Fruit fly (Drosophila melanogaster) whole organism, adult: ENCODE measurements around the gene cDIP.

ENCODE experiments used
- CG11617 ChIP-seq: fragments of 200-800 bp; sonication (Bioruptor generic); optimal IDR thresholded peaks from 2 replicates; lab custom pipeline; 2017; ENCODE audit warnings: mild to moderate bottlenecking, missing biosample characterization, missing genetic modification reagents, missing genetic modification characterization
- CG12768 ChIP-seq: fragments of 200-800 bp; sonication (Bioruptor generic); optimal IDR thresholded peaks from 2 replicates; lab custom pipeline; 2017; ENCODE audit warnings: missing biosample characterization, missing genetic modification characterization, mild to moderate bottlenecking, moderate library complexity, missing genetic modification reagents
- CG14711 ChIP-seq: fragments of 200-800 bp; sonication (Bioruptor generic); optimal IDR thresholded peaks from 2 replicates; lab custom pipeline; 2018; ENCODE audit warnings: missing biosample characterization, mild to moderate bottlenecking, missing genetic modification characterization, moderate library complexity
- CG1620 ChIP-seq: fragments of 200-800 bp; sonication (Bioruptor generic); optimal IDR thresholded peaks from 2 replicates; lab custom pipeline; 2016; ENCODE audit warnings: missing biosample characterization, missing genetic modification characterization
- CG33017 ChIP-seq: fragments of 200-800 bp; sonication (Bioruptor generic); optimal IDR thresholded peaks from 2 replicates; lab custom pipeline; 2018; ENCODE audit warnings: missing biosample characterization, mild to moderate bottlenecking, missing genetic modification characterization, moderate library complexity
- CG5204 ChIP-seq: fragments of 200-800 bp; sonication (Bioruptor generic); optimal IDR thresholded peaks from 2 replicates; lab custom pipeline; 2016; ENCODE audit warnings: missing biosample characterization, missing genetic modification characterization
- CG7045 ChIP-seq: fragments of 200-800 bp; sonication (Bioruptor generic); optimal IDR thresholded peaks from 2 replicates; lab custom pipeline; 2017; ENCODE audit warnings: missing biosample characterization, mild to moderate bottlenecking, missing genetic modification characterization
- CG7101 ChIP-seq: fragments of 200-800 bp; sonication (Bioruptor generic); optimal IDR thresholded peaks from 2 replicates; lab custom pipeline; 2018; ENCODE audit warnings: missing biosample characterization, mild to moderate bottlenecking, missing genetic modification characterization, moderate library complexity
- Clk ChIP-seq: fragments of 200-800 bp; sonication (Bioruptor generic); optimal IDR thresholded peaks from 2 replicates; lab custom pipeline; 2017; ENCODE audit warnings: missing biosample characterization, missing genetic modification characterization
- Crg-1 ChIP-seq: fragments of 200-800 bp; sonication (Bioruptor generic); optimal IDR thresholded peaks from 2 replicates; lab custom pipeline; 2016; ENCODE audit warnings: missing biosample characterization, missing genetic modification characterization
- Hr96 ChIP-seq: fragments of 200-800 bp; sonication (Bioruptor generic); optimal IDR thresholded peaks from 2 replicates; lab custom pipeline; 2016; ENCODE audit warnings: missing biosample characterization, missing genetic modification characterization
- Mnt ChIP-seq: fragments of 200-800 bp; sonication (Bioruptor generic); optimal IDR thresholded peaks from 2 replicates; lab custom pipeline; 2016; ENCODE audit warnings: missing biosample characterization, mild to moderate bottlenecking, missing genetic modification characterization
- bab1 ChIP-seq: fragments of 200-800 bp; sonication (Bioruptor generic); optimal IDR thresholded peaks from 3 replicates; lab custom pipeline; 2019; ENCODE audit warnings: missing biosample characterization, mild to moderate bottlenecking, missing genetic modification characterization, moderate library complexity
- cic ChIP-seq: fragments of 200-800 bp; sonication (Bioruptor generic); optimal IDR thresholded peaks from 2 replicates; lab custom pipeline; 2017; ENCODE audit warnings: missing biosample characterization, mild to moderate bottlenecking, missing genetic modification characterization, moderate library complexity
- cnc ChIP-seq, 2 experiments: fragments of >200 bp; optimal IDR thresholded peaks; 2 replicates each; lab custom pipeline; 2017
- kay ChIP-seq: fragments of 200-800 bp; sonication (Bioruptor generic); peaks from one replicate; lab custom pipeline; 2016; ENCODE audit warnings: missing biosample characterization, missing genetic modification characterization, borderline replicate concordance
- ovo ChIP-seq: fragments of 200-800 bp; sonication (Bioruptor generic); optimal IDR thresholded peaks from 2 replicates; lab custom pipeline; 2016; ENCODE audit warnings: missing biosample characterization, missing genetic modification characterization
- pad ChIP-seq: fragments of 200-800 bp; sonication (Bioruptor generic); optimal IDR thresholded peaks from 3 replicates; lab custom pipeline; 2017; ENCODE audit warnings: missing biosample characterization, missing genetic modification characterization, mild to moderate bottlenecking, moderate library complexity, missing genetic modification reagents
- tj ChIP-seq: fragments of 200-800 bp; sonication (Bioruptor generic); optimal IDR thresholded peaks from 3 replicates; lab custom pipeline; 2017; ENCODE audit warnings: missing biosample characterization, mild to moderate bottlenecking, missing genetic modification characterization, moderate library complexity
- toe ChIP-seq: fragments of 200-800 bp; sonication (Bioruptor generic); optimal IDR thresholded peaks from 2 replicates; lab custom pipeline; 2016; ENCODE audit warnings: missing biosample characterization, missing genetic modification characterization

The cDIP gene

DNA sequence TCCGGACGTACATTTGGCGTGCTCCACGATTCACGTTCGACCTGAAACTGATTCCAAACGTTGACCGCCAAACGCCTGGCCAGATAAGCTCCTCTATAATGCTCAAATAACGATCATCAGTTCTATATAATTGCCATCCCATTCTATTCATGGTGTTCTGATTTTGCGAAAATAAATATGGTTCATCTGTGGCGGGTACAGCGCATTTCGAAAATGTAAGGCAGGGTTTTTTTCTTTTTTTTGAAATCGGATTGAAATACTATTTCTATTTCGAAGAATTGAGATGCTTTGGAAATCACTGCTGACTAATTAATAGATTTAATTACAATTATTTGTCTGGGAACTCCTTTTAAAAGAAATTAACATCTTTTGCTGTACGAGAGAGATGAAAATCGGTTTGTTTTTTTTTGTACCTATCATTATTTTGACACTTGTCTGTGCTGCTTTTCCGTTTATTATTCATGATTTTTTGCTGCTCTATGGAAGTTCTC, at the start of gene cDIP:
Gene cDIP, minus strand, starts transcription at position 51 of the 491 bp plus-strand sequence.
- peak; percentile 57 for TF ChIP-seq kay
- TF ChIP-seq CG14711 (tag; lab: Kevin White, UChicago): no peak

dm6 chr3R:21210081-21210480, 49.2 kb upstream of the cDIP start:
- TF ChIP-seq CG7045 (GFP tag; lab: Kevin White, UChicago): no peak
- no peak for TF ChIP-seq cic
- no peak for TF ChIP-seq bab1 (GFP tag; lab: Kevin White, UChicago)
- no peak for TF ChIP-seq ovo
- no peak for TF ChIP-seq CG1620 (GFP tag; lab: Kevin White, UChicago)
- no peak for TF ChIP-seq tj
- no peak for TF ChIP-seq Clk
- no peak for TF ChIP-seq CG11617 (GFP tag; lab: Kevin White, UChicago)
- no peak for TF ChIP-seq toe (GFP tag; lab: Kevin White, UChicago)
- no peak for TF ChIP-seq pad (GFP tag; lab: Kevin White, UChicago)
- no peak for TF ChIP-seq CG14711 (tag; lab: Kevin White, UChicago)
- no peak for TF ChIP-seq CG5204 (GFP tag; lab: Kevin White, UChicago)
- no peak for TF ChIP-seq Hr96 (GFP tag; lab: Kevin White, UChicago)
- TF ChIP-seq Crg-1 (GFP tag; lab: Kevin White, UChicago): no peak
- TF ChIP-seq cnc (optimal IDR thresholded peaks at IDR 0.05; lab: Kevin White, UChicago): no peak
- TF ChIP-seq CG33017: no peak

dm6 chr3R:21206802-21207238, 45.9 kb upstream of the cDIP start:
- TF ChIP-seq Clk: no peak
- peak; percentile 6 for TF ChIP-seq CG7101
- TF ChIP-seq pad (GFP tag; lab: Kevin White, UChicago): no peak
- TF ChIP-seq cic: peak; percentile 99
- TF ChIP-seq toe (GFP tag; lab: Kevin White, UChicago): no peak
- peak; percentile 40 for TF ChIP-seq CG33017
- no peak for TF ChIP-seq tj
- peak; percentile 30 for TF ChIP-seq ovo
- TF ChIP-seq CG1620 (GFP tag; lab: Kevin White, UChicago): no peak
- peak; percentile 39 for TF ChIP-seq Crg-1 (GFP tag; lab: Kevin White, UChicago)
- no peak for TF ChIP-seq CG7045 (GFP tag; lab: Kevin White, UChicago)
- TF ChIP-seq CG12768 (GFP tag; lab: Kevin White, UChicago): peak; percentile 82
- TF ChIP-seq Mnt (GFP tag; lab: Kevin White, UChicago): peak; percentile 68
- TF ChIP-seq CG14711 (tag; lab: Kevin White, UChicago): no peak
- no peak for TF ChIP-seq Hr96 (GFP tag; lab: Kevin White, UChicago)
- TF ChIP-seq CG11617 (GFP tag; lab: Kevin White, UChicago): peak; percentile 18
- peak in 1 of 2 experiments; percentile 88 for TF ChIP-seq cnc (optimal IDR thresholded peaks at IDR 0.05; lab: Kevin White, UChicago)
- TF ChIP-seq CG5204 (GFP tag; lab: Kevin White, UChicago): no peak
- peak; percentile 90 for TF ChIP-seq kay
- TF ChIP-seq bab1 (GFP tag; lab: Kevin White, UChicago): no peak

DNA sequence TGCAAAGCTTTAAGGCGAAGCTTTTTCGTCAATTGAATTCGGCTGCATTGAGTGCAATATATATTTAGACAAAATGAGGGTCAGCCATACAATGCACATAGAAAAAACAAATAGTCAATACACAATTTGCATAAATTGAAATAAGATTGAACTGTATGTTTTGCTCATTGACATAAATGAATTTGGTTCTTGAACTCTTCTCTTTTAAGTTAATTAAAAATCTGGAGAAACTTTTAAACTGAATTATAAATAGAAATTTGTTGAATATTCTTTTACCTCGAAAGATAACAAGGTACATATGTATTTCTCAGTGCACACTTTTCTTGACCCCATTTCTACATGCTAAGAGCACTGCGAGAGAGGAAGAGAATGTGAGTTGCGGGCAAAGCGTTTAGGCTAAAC, 45.4 kb upstream of the cDIP start:
- TF ChIP-seq CG11617 (GFP tag; lab: Kevin White, UChicago): peak; percentile 39
- TF ChIP-seq bab1 (GFP tag; lab: Kevin White, UChicago): peak; percentile 1
- TF ChIP-seq CG33017: peak; percentile 51
- peak; percentile 54 for TF ChIP-seq CG7101
- peak; percentile 32 for TF ChIP-seq CG14711 (tag; lab: Kevin White, UChicago)
- no peak for TF ChIP-seq cic

dm6 chr3R:21205680-21206326, 44.9 kb upstream of the cDIP start:
- TF ChIP-seq CG33017 (no peak), CG5204 (GFP tag; lab: Kevin White, UChicago) (no peak), tj (peak; percentile 5), cic (no peak), Mnt (GFP tag; lab: Kevin White, UChicago) (no peak), CG7045 (GFP tag; lab: Kevin White, UChicago) (no peak), CG12768 (GFP tag; lab: Kevin White, UChicago) (peak; percentile 5)

- TF ChIP-seq Clk (peak; percentile 74), cic (peak; percentile 30), Crg-1 (GFP tag; lab: Kevin White, UChicago) (peak; percentile 57), CG7045 (GFP tag; lab: Kevin White, UChicago) (peak; percentile 79), CG5204 (GFP tag; lab: Kevin White, UChicago) (peak; percentile 89), pad (GFP tag; lab: Kevin White, UChicago) (peak; percentile 78), CG14711 (tag; lab: Kevin White, UChicago) (peak; percentile 87), CG7101 (peak; percentile 88), Mnt (GFP tag; lab: Kevin White, UChicago) (peak; percentile 39), cnc (optimal IDR thresholded peaks at IDR 0.05; lab: Kevin White, UChicago) (no peak), Hr96 (GFP tag; lab: Kevin White, UChicago) (peak; percentile 87), CG1620 (GFP tag; lab: Kevin White, UChicago) (peak; percentile 17), tj (peak; percentile 57), CG12768 (GFP tag; lab: Kevin White, UChicago) (peak; percentile 40), CG33017 (peak; percentile 74), kay (no peak), CG11617 (GFP tag; lab: Kevin White, UChicago) (peak; percentile 91), bab1 (GFP tag; lab: Kevin White, UChicago) (peak; percentile 86), toe (GFP tag; lab: Kevin White, UChicago) (peak; percentile 63), ovo (peak; percentile 53)
Measured at dm6 chr3R:21204500-21205167, 43.7 kb upstream of the cDIP start.
